Worm (Caenorhabditis elegans) whole organism, mixed stage, embryonic: ENCODE results near the gene unc-83.

Experiments
- M03D4.4 ChIP-seq: sonication (generic microtip); optimal IDR thresholded peaks from 2 replicates; lab custom pipeline; 2017; ENCODE audit warnings: mild to moderate bottlenecking, missing genetic modification characterization, missing compliant biosample characterization
- ceh-39 ChIP-seq: fragments of 150-350 bp; optimal IDR thresholded peaks from 2 replicates; lab custom pipeline; 2014; ENCODE audit warnings: missing biosample characterization, missing genetic modification characterization
- ceh-83 ChIP-seq: fragments of 200-800 bp; sonication (Bioruptor generic); optimal IDR thresholded peaks from 2 replicates; lab custom pipeline; 2018; ENCODE audit warnings: mild to moderate bottlenecking, missing genetic modification characterization, missing compliant biosample characterization
- ces-1 ChIP-seq: fragments of 150-350 bp; optimal IDR thresholded peaks from 2 replicates; lab custom pipeline; 2014; ENCODE audit warnings: missing biosample characterization, missing genetic modification reagents, missing genetic modification characterization
- cnd-1 ChIP-seq: fragments of 200-800 bp; sonication (Bioruptor generic); optimal IDR thresholded peaks from 2 replicates; lab custom pipeline; 2018; ENCODE audit warnings: mild to moderate bottlenecking, missing genetic modification characterization, missing compliant biosample characterization
- drap-1 ChIP-seq: fragments of 200-800 bp; sonication (Bioruptor generic); optimal IDR thresholded peaks from 3 replicates; lab custom pipeline; 2018; ENCODE audit warnings: mild to moderate bottlenecking, missing genetic modification characterization, missing compliant biosample characterization
- elt-1 ChIP-seq: sonication (generic microtip); optimal IDR thresholded peaks from 2 replicates; lab custom pipeline; 2017; ENCODE audit warnings: missing genetic modification characterization, mild to moderate bottlenecking, missing compliant biosample characterization, antibody characterized with exemption, moderate library complexity, borderline replicate concordance; ENCODE audit not compliant: insufficient read depth
- flh-1 ChIP-seq: fragments of 200-800 bp; sonication (Bioruptor generic); optimal IDR thresholded peaks from 2 replicates; lab custom pipeline; 2018; ENCODE audit warnings: mild to moderate bottlenecking, missing genetic modification characterization, moderate library complexity, missing compliant biosample characterization
- ham-2 ChIP-seq: fragments of 200-800 bp; sonication (Bioruptor generic); optimal IDR thresholded peaks from 2 replicates; lab custom pipeline; 2018; ENCODE audit warnings: mild to moderate bottlenecking, missing genetic modification characterization, missing compliant biosample characterization
- hlh-1 ChIP-seq: fragments of 150-350 bp; optimal IDR thresholded peaks from 2 replicates; lab custom pipeline; 2014; ENCODE audit warnings: missing biosample characterization, missing genetic modification reagents, missing genetic modification characterization
- lin-13 ChIP-seq: fragments of 150-350 bp; optimal IDR thresholded peaks from 2 replicates; lab custom pipeline; 2014; ENCODE audit warnings: missing biosample characterization, missing genetic modification characterization
- lin-32 ChIP-seq: fragments of 200-800 bp; sonication (Bioruptor generic); optimal IDR thresholded peaks from 2 replicates; lab custom pipeline; 2018; ENCODE audit warnings: mild to moderate bottlenecking, missing genetic modification characterization, missing compliant biosample characterization
- lsy-2 ChIP-seq: fragments of 150-350 bp; optimal IDR thresholded peaks from 2 replicates; lab custom pipeline; 2014; ENCODE audit warnings: missing biosample characterization, missing genetic modification characterization
- mab-5 ChIP-seq: fragments of 150-350 bp; optimal IDR thresholded peaks from 2 replicates; lab custom pipeline; 2014; ENCODE audit warnings: missing biosample characterization, missing genetic modification characterization
- mep-1 ChIP-seq: fragments of 150-350 bp; optimal IDR thresholded peaks from 2 replicates; lab custom pipeline; 2017; ENCODE audit warnings: missing biosample characterization, missing genetic modification reagents, missing genetic modification characterization, inconsistent platforms
- mls-2 ChIP-seq: sonication (generic microtip); optimal IDR thresholded peaks from 2 replicates; lab custom pipeline; 2016; ENCODE audit warnings: mild to moderate bottlenecking, missing genetic modification characterization, moderate library complexity, missing compliant biosample characterization
- nhr-2 ChIP-seq: fragments of 150-350 bp; optimal IDR thresholded peaks from 2 replicates; lab custom pipeline; 2014; ENCODE audit warnings: missing biosample characterization, missing genetic modification characterization
- nhr-237 ChIP-seq: fragments of 150-350 bp; optimal IDR thresholded peaks from 2 replicates; lab custom pipeline; 2014; ENCODE audit warnings: missing biosample characterization, missing genetic modification characterization
- nhr-28 ChIP-seq: fragments of 150-350 bp; optimal IDR thresholded peaks from 2 replicates; lab custom pipeline; 2014; ENCODE audit warnings: missing biosample characterization, missing genetic modification characterization
- nhr-76 ChIP-seq: sonication (generic microtip); optimal IDR thresholded peaks from 2 replicates; lab custom pipeline; 2017; ENCODE audit warnings: missing biosample characterization, missing genetic modification characterization
- pha-4 ChIP-seq: fragments of 150-350 bp; optimal IDR thresholded peaks from 2 replicates; lab custom pipeline; 2018; ENCODE audit warnings: missing biosample characterization, missing genetic modification reagents, missing genetic modification characterization
- sem-2 ChIP-seq: fragments of 200-800 bp; sonication (Bioruptor generic); optimal IDR thresholded peaks from 2 replicates; lab custom pipeline; 2018; ENCODE audit warnings: mild to moderate bottlenecking, missing genetic modification characterization, missing compliant biosample characterization
- snpc-4 ChIP-seq: fragments of 150-350 bp; optimal IDR thresholded peaks from 2 replicates; lab custom pipeline; 2014; ENCODE audit warnings: missing biosample characterization, missing genetic modification characterization
- sptf-1 ChIP-seq: sonication (generic microtip); optimal IDR thresholded peaks from 2 replicates; lab custom pipeline; 2017; ENCODE audit warnings: mild to moderate bottlenecking, missing genetic modification characterization, moderate library complexity, missing compliant biosample characterization
- tbx-8 ChIP-seq: fragments of 200-800 bp; sonication (Bioruptor generic); optimal IDR thresholded peaks from 2 replicates; lab custom pipeline; 2018; ENCODE audit warnings: mild to moderate bottlenecking, missing genetic modification characterization, moderate library complexity, missing compliant biosample characterization
- unc-120 ChIP-seq: sonication (generic microtip); optimal IDR thresholded peaks from 2 replicates; lab custom pipeline; 2017; ENCODE audit warnings: missing genetic modification characterization, missing compliant biosample characterization; ENCODE audit not compliant: poor library complexity, severe bottlenecking
- unc-39 ChIP-seq: fragments of 150-350 bp; optimal IDR thresholded peaks from 2 replicates; lab custom pipeline; 2014; ENCODE audit warnings: missing biosample characterization, missing genetic modification characterization
- unc-62 ChIP-seq: fragments of 150-350 bp; optimal IDR thresholded peaks from 2 replicates; lab custom pipeline; 2014; ENCODE audit warnings: missing biosample characterization, missing genetic modification reagents, missing genetic modification characterization
- zip-8 ChIP-seq: fragments of 150-350 bp; optimal IDR thresholded peaks from 2 replicates; lab custom pipeline; 2014; ENCODE audit warnings: missing biosample characterization, missing genetic modification characterization
- ztf-11 ChIP-seq: fragments of 150-350 bp; optimal IDR thresholded peaks from 2 replicates; lab custom pipeline; 2014; ENCODE audit warnings: missing biosample characterization, missing genetic modification characterization

Gene unc-83

DNA sequence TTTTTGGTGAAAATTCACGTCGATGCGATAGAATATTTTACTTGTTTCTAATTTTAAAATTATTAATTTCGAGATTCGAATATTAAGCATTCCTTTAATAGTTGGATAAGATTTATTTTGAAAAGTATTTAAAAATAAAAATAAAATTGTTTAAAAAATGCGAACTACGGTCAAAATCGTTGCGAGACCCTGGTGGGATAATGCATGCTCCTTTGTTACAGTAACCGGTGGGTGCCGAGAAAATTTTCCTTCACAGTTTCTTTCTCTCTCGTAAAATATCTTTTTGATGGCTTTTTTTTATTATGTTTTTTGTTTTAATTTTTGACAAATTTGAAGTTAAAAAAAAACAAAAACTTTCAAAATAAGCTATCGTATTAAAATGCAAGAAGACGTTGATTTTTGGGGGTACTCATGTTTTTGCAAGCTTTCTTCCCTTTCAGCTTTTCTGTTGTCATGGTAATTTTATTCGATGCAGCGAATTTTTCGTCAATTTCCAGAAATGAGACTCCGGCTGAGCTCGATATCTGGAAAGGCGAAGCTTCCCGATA lies 31.8 kb downstream of the unc-83 start, which contains the start of gene dgtr-1:
dgtr-1 (plus strand) TSS at position 498 of the 548 bp plus-strand sequence.
- TF ChIP-seq unc-62 (no peak), nhr-28 (tag; lab: Kevin White, UChicago) (no peak), nhr-237 (tag; lab: Kevin White, UChicago) (no peak), unc-39 (tag; lab: Kevin White, UChicago) (no peak), unc-120 (no peak), lin-13 (tag; lab: Kevin White, UChicago) (no peak), drap-1 (GFP tag; lab: Kevin White, UChicago) (no peak), ztf-11 (tag; lab: Kevin White, UChicago) (no peak), ceh-83 (no peak), lsy-2 (tag; lab: Kevin White, UChicago) (no peak), elt-1 (no peak), cnd-1 (tag; lab: Kevin White, UChicago) (no peak), ces-1 (GFP tag; lab: Kevin White, UChicago) (no peak), flh-1 (GFP tag; lab: Kevin White, UChicago) (no peak), nhr-2 (no peak), M03D4.4 (tag; lab: Kevin White, UChicago) (no peak), sptf-1 (no peak)

- no peak for TF ChIP-seq lin-32
- TF ChIP-seq lin-13 (tag; lab: Kevin White, UChicago), result no peak
- no peak for TF ChIP-seq nhr-76 (tag; lab: Kevin White, UChicago)
- no peak for TF ChIP-seq zip-8 (tag; lab: Kevin White, UChicago)
- no peak for TF ChIP-seq elt-1
- TF ChIP-seq drap-1 (GFP tag; lab: Kevin White, UChicago), result no peak
- TF ChIP-seq unc-39 (tag; lab: Kevin White, UChicago), result no peak
- TF ChIP-seq mep-1 (tag; lab: Kevin White, UChicago), result no peak
- TF ChIP-seq ztf-11 (tag; lab: Kevin White, UChicago), result no peak
- TF ChIP-seq sptf-1, result no peak
- no peak for TF ChIP-seq nhr-2
- no peak for TF ChIP-seq M03D4.4 (tag; lab: Kevin White, UChicago)
- TF ChIP-seq nhr-237 (tag; lab: Kevin White, UChicago), result no peak
- TF ChIP-seq sem-2 (GFP tag; lab: Kevin White, UChicago), result no peak
- no peak for TF ChIP-seq unc-62
- no peak for TF ChIP-seq hlh-1 (tag; lab: Kevin White, UChicago)
These were observed 33.6 kb downstream of the unc-83 start for ce11 chrV:6498441-6498840.

ce11 chrV:6498903-6499302 lies 34.0 kb downstream of the unc-83 start, which contains the start of gene W01A11.1:
Gene W01A11.1 (plus strand): TSS chrV:6499224.
- TF ChIP-seq snpc-4 (no peak), sem-2 (GFP tag; lab: Kevin White, UChicago) (no peak), nhr-28 (tag; lab: Kevin White, UChicago) (no peak), pha-4 (no peak), unc-120 (no peak), sptf-1 (no peak), ztf-11 (tag; lab: Kevin White, UChicago) (no peak), M03D4.4 (tag; lab: Kevin White, UChicago) (no peak), cnd-1 (tag; lab: Kevin White, UChicago) (no peak), unc-39 (tag; lab: Kevin White, UChicago) (no peak)

DNA sequence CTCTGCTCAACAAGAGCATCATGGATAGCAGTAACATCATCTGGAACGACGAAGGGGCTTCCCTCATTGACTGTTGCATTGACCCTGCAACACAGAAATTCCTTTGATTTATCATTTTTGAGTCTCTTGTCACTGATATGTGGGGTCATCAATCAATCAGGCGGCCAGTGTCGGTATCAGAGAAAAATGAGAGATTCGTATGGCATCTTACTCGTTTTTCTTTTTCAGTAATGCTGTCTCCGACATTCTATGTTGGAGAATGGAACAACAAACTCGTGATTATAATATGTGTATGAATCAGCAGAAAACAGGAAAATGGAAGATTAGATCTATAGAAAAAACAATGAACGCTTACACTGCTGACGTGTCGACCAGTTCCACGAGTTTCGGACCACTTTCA lies 38.3 kb downstream of the unc-83 start:
- no peak for TF ChIP-seq ceh-39 (tag; lab: Kevin White, UChicago)
- TF ChIP-seq flh-1 (GFP tag; lab: Kevin White, UChicago), result no peak
- no peak for TF ChIP-seq drap-1 (GFP tag; lab: Kevin White, UChicago)
- no peak for TF ChIP-seq mls-2 (tag; lab: Kevin White, UChicago)
- TF ChIP-seq tbx-8 (GFP tag; lab: Kevin White, UChicago), result no peak
- no peak for TF ChIP-seq ztf-11 (tag; lab: Kevin White, UChicago)
- TF ChIP-seq unc-62, result peak; percentile 9

- TF ChIP-seq mab-5 (no peak), zip-8 (tag; lab: Kevin White, UChicago) (no peak), drap-1 (GFP tag; lab: Kevin White, UChicago) (no peak), hlh-1 (tag; lab: Kevin White, UChicago) (no peak), mls-2 (tag; lab: Kevin White, UChicago) (no peak), nhr-2 (no peak), lin-13 (tag; lab: Kevin White, UChicago) (no peak), ztf-11 (tag; lab: Kevin White, UChicago) (no peak), ham-2 (GFP tag; lab: Kevin White, UChicago) (no peak)
These were observed 39.4 kb downstream of the unc-83 start, which contains the start of gene moc-2 for ce11 chrV:6504131-6504827. Gene moc-2 (minus strand): TSS chrV:6504181.
